Fruit fly (Drosophila melanogaster) whole organism, embryonic: ENCODE measurements around the gene CG11791.

Experiments
- Ada2b ChIP-seq: fragments of 200-800 bp; sonication (Bioruptor generic); IDR thresholded peaks from 2 replicates; pipeline ENCODE4 v1.3.6; 2022; ENCODE audit warnings: missing biosample characterization, missing genetic modification characterization
- Aef1 ChIP-seq: fragments of 200-800 bp; sonication (Bioruptor generic); IDR thresholded peaks from 3 replicates; pipeline ENCODE4 v1.3.6; 2022; ENCODE audit warnings: missing biosample characterization, missing genetic modification characterization
- Asciz ChIP-seq: fragments of 200-800 bp; sonication (Bioruptor generic); optimal IDR thresholded peaks from 2 replicates; lab custom pipeline; 2017; ENCODE audit warnings: missing biosample characterization, mild to moderate bottlenecking, missing genetic modification characterization, missing genetic modification reagents
- B-H1 ChIP-seq: fragments of 200-800 bp; sonication (Bioruptor generic); IDR thresholded peaks from 3 replicates; pipeline ENCODE4 v1.3.6; 2022; ENCODE audit warnings: missing biosample characterization, missing genetic modification characterization
- CG10267 ChIP-seq: fragments of 200-800 bp; sonication (Bioruptor generic); optimal IDR thresholded peaks from 2 replicates; lab custom pipeline; 2018; ENCODE audit warnings: missing biosample characterization, mild to moderate bottlenecking, missing genetic modification characterization, moderate library complexity
- CG10274 ChIP-seq: fragments of 200-800 bp; sonication (Bioruptor generic); optimal IDR thresholded peaks from 3 replicates; lab custom pipeline; 2017; ENCODE audit warnings: missing biosample characterization, mild to moderate bottlenecking, missing genetic modification characterization
- CG10462 ChIP-seq: fragments of 200-800 bp; sonication (Bioruptor generic); optimal IDR thresholded peaks from 2 replicates; lab custom pipeline; 2016; ENCODE audit warnings: missing biosample characterization, missing genetic modification characterization
- CG12104 ChIP-seq: fragments of 200-800 bp; sonication (Bioruptor generic); optimal IDR thresholded peaks from 3 replicates; lab custom pipeline; 2016; ENCODE audit warnings: missing biosample characterization, missing genetic modification characterization
- CG1647 ChIP-seq: fragments of 200-800 bp; sonication (Bioruptor generic); optimal IDR thresholded peaks from 3 replicates; lab custom pipeline; 2016; ENCODE audit warnings: missing biosample characterization, missing genetic modification characterization
- CG1792 ChIP-seq: fragments of 200-800 bp; sonication (Bioruptor generic); optimal IDR thresholded peaks from 2 replicates; lab custom pipeline; 2016; ENCODE audit warnings: missing biosample characterization, missing genetic modification characterization
- CG1832 ChIP-seq: fragments of 200-800 bp; sonication (Bioruptor generic); optimal IDR thresholded peaks from 2 replicates; lab custom pipeline; 2017; ENCODE audit warnings: missing biosample characterization, mild to moderate bottlenecking, missing genetic modification characterization, inconsistent platforms
- CG2678 ChIP-seq: fragments of 200-800 bp; sonication (Bioruptor generic); optimal IDR thresholded peaks from 3 replicates; lab custom pipeline; 2019; ENCODE audit warnings: missing biosample characterization, mild to moderate bottlenecking, missing genetic modification characterization, moderate library complexity
- CG4707 ChIP-seq: fragments of 200-800 bp; sonication (Bioruptor generic); optimal IDR thresholded peaks from 2 replicates; lab custom pipeline; 2018; ENCODE audit warnings: missing biosample characterization, mild to moderate bottlenecking, missing genetic modification characterization, moderate library complexity
- CG6765 ChIP-seq: fragments of 200-800 bp; sonication (Bioruptor generic); optimal IDR thresholded peaks from 3 replicates; lab custom pipeline; 2017; ENCODE audit warnings: missing biosample characterization, mild to moderate bottlenecking, missing genetic modification characterization
- CG6813 ChIP-seq: fragments of 200-800 bp; sonication (Bioruptor generic); optimal IDR thresholded peaks from 2 replicates; lab custom pipeline; 2017; ENCODE audit warnings: missing biosample characterization, missing genetic modification characterization, mild to moderate bottlenecking, moderate library complexity, missing genetic modification reagents
- CG7357 ChIP-seq: fragments of 200-800 bp; sonication (Bioruptor generic); IDR thresholded peaks from 3 replicates; pipeline ENCODE4 v1.3.6; 2022; ENCODE audit warnings: missing biosample characterization, missing genetic modification characterization
- CG7372 ChIP-seq: fragments of 200-800 bp; sonication (Bioruptor generic); IDR thresholded peaks from 2 replicates; pipeline ENCODE4 v1.3.6; 2022; ENCODE audit warnings: missing biosample characterization, missing genetic modification characterization
- CG7839 ChIP-seq: fragments of 200-800 bp; sonication (Bioruptor generic); optimal IDR thresholded peaks from 3 replicates; lab custom pipeline; 2018; ENCODE audit warnings: missing biosample characterization, mild to moderate bottlenecking, missing genetic modification characterization, moderate library complexity
- CG8359 ChIP-seq: fragments of 200-800 bp; sonication (Bioruptor generic); optimal IDR thresholded peaks from 2 replicates; lab custom pipeline; 2017; ENCODE audit warnings: missing biosample characterization, mild to moderate bottlenecking, missing genetic modification characterization, borderline replicate concordance
- CG8478 ChIP-seq: fragments of >200 bp; optimal IDR thresholded peaks from 2 replicates; lab custom pipeline; 2018
- CG8944 ChIP-seq: fragments of 200-800 bp; sonication (Bioruptor generic); optimal IDR thresholded peaks from 3 replicates; lab custom pipeline; 2016; ENCODE audit warnings: missing biosample characterization, missing genetic modification characterization
- Camta ChIP-seq: fragments of 200-800 bp; sonication (Bioruptor generic); optimal IDR thresholded peaks from 2 replicates; lab custom pipeline; 2016; ENCODE audit warnings: missing biosample characterization, missing genetic modification characterization
- Chrac-16 ChIP-seq: fragments of 200-800 bp; sonication (Bioruptor generic); optimal IDR thresholded peaks from 3 replicates; lab custom pipeline; 2016; ENCODE audit warnings: missing biosample characterization, missing genetic modification characterization
- CkIIα-i1 ChIP-seq: fragments of 200-800 bp; sonication (Bioruptor generic); IDR thresholded peaks from 2 replicates; pipeline ENCODE4 v1.3.6; 2022; ENCODE audit warnings: missing biosample characterization, missing genetic modification characterization
- D19B ChIP-seq: fragments of 200-800 bp; sonication (Bioruptor generic); optimal IDR thresholded peaks from 2 replicates; lab custom pipeline; 2017; ENCODE audit warnings: missing biosample characterization, mild to moderate bottlenecking, missing genetic modification characterization
- Dad ChIP-seq: fragments of 200-800 bp; sonication (Bioruptor generic); optimal IDR thresholded peaks from 3 replicates; lab custom pipeline; 2016; ENCODE audit warnings: missing biosample characterization, missing genetic modification characterization
- Doc3 ChIP-seq: fragments of 200-800 bp; sonication (Bioruptor generic); IDR thresholded peaks from 3 replicates; pipeline ENCODE4 v1.3.6; 2022; ENCODE audit warnings: missing biosample characterization, missing genetic modification characterization; ENCODE audit not compliant: partially characterized antibody
- E2f2 ChIP-seq: fragments of 200-800 bp; sonication (Bioruptor generic); IDR thresholded peaks from 2 replicates; pipeline ENCODE4 v1.3.6; 2022; ENCODE audit warnings: missing biosample characterization, missing genetic modification characterization
- Elba2 ChIP-seq: fragments of 200-800 bp; sonication (Bioruptor generic); optimal IDR thresholded peaks from 3 replicates; lab custom pipeline; 2016; ENCODE audit warnings: missing biosample characterization, missing genetic modification characterization
- Hmx ChIP-seq: fragments of 200-800 bp; sonication (Bioruptor generic); optimal IDR thresholded peaks from 2 replicates; lab custom pipeline; 2016; ENCODE audit warnings: missing biosample characterization, missing genetic modification characterization
- Lhr ChIP-seq: fragments of 200-800 bp; sonication (Bioruptor generic); optimal IDR thresholded peaks from 3 replicates; lab custom pipeline; 2017; ENCODE audit warnings: mild to moderate bottlenecking, missing biosample characterization, missing genetic modification reagents, missing genetic modification characterization
- Sox100B ChIP-seq: fragments of 200-800 bp; sonication (Bioruptor generic); optimal IDR thresholded peaks from 3 replicates; lab custom pipeline; 2018; ENCODE audit warnings: missing biosample characterization, mild to moderate bottlenecking, missing genetic modification characterization
- Stat92E ChIP-seq, 3 experiments: fragments of >200 bp in 2 of 3; fragments of 200-800 bp in 1 of 3; sonication (Bioruptor generic) in 1 of 3; optimal IDR thresholded peaks; 2 replicates each; lab custom pipeline; 2017 to 2019; ENCODE audit warnings: missing biosample characterization in 3 of 3, missing genetic modification characterization in 3 of 3, mild to moderate bottlenecking in 1 of 3, moderate library complexity in 1 of 3
- Xrp1 ChIP-seq: fragments of 200-800 bp; sonication (Bioruptor generic); IDR thresholded peaks from 2 replicates; pipeline ENCODE4 v1.3.6; 2022; ENCODE audit warnings: missing biosample characterization, missing genetic modification characterization
- ato ChIP-seq: fragments of 200-800 bp; sonication (Bioruptor generic); IDR thresholded peaks from 2 replicates; pipeline ENCODE4 v1.3.6; 2022; ENCODE audit warnings: missing biosample characterization, missing genetic modification characterization; ENCODE audit not compliant: partially characterized antibody
- bbx ChIP-seq: fragments of 200-800 bp; sonication (Bioruptor generic); IDR thresholded peaks from 2 replicates; pipeline ENCODE4 v1.3.6; 2022; ENCODE audit warnings: missing biosample characterization, missing genetic modification characterization; ENCODE audit not compliant: partially characterized antibody
- bigmax ChIP-seq: fragments of 200-800 bp; sonication (Bioruptor generic); optimal IDR thresholded peaks from 2 replicates; lab custom pipeline; 2018; ENCODE audit warnings: missing biosample characterization, mild to moderate bottlenecking, missing genetic modification characterization
- chif ChIP-seq, 2 experiments: fragments of 200-800 bp; sonication (Bioruptor generic); optimal IDR thresholded peaks; 3 replicates each; lab custom pipeline; 2016; ENCODE audit warnings: missing biosample characterization in 2 of 2, missing genetic modification characterization in 2 of 2
- cwo ChIP-seq: fragments of 200-800 bp; sonication (Bioruptor generic); optimal IDR thresholded peaks from 3 replicates; lab custom pipeline; 2017; ENCODE audit warnings: missing biosample characterization, missing genetic modification characterization, mild to moderate bottlenecking, moderate library complexity, missing genetic modification reagents
- disco-r ChIP-seq: fragments of 200-800 bp; sonication (Bioruptor generic); optimal IDR thresholded peaks from 2 replicates; lab custom pipeline; 2016; ENCODE audit warnings: missing biosample characterization, missing genetic modification characterization
- ham ChIP-seq: fragments of 200-800 bp; sonication (Bioruptor generic); IDR thresholded peaks from 2 replicates; pipeline ENCODE4 v1.3.6; 2022; ENCODE audit warnings: missing biosample characterization, missing genetic modification characterization
- kay ChIP-seq: fragments of 200-800 bp; sonication (Bioruptor generic); optimal IDR thresholded peaks from 2 replicates; lab custom pipeline; 2016; ENCODE audit warnings: missing biosample characterization, missing genetic modification characterization
- knrl ChIP-seq: fragments of 200-800 bp; sonication (Bioruptor generic); IDR thresholded peaks from 3 replicates; pipeline ENCODE4 v1.3.6; 2022; ENCODE audit warnings: missing biosample characterization, missing genetic modification characterization; ENCODE audit not compliant: partially characterized antibody
- onecut ChIP-seq: fragments of 200-800 bp; sonication (Bioruptor generic); IDR thresholded peaks from 2 replicates; pipeline ENCODE4 v1.3.6; 2022; ENCODE audit warnings: missing biosample characterization, missing genetic modification characterization
- otp ChIP-seq: fragments of 200-800 bp; sonication (Bioruptor generic); IDR thresholded peaks from 3 replicates; pipeline ENCODE4, ENCODE4 v1.3.6; 2022; ENCODE audit warnings: missing biosample characterization, missing genetic modification characterization
- pb ChIP-seq: fragments of 200-800 bp; sonication (Bioruptor generic); optimal IDR thresholded peaks from 3 replicates; lab custom pipeline; 2016; ENCODE audit warnings: missing biosample characterization, missing genetic modification characterization
- rib ChIP-seq: fragments of 200-800 bp; sonication (Bioruptor generic); IDR thresholded peaks from 2 replicates; pipeline ENCODE4 v1.3.6; 2022; ENCODE audit warnings: missing biosample characterization, missing genetic modification characterization
- scrt ChIP-seq: fragments of 200-800 bp; sonication (Bioruptor generic); optimal IDR thresholded peaks from 2 replicates; lab custom pipeline; 2018; ENCODE audit warnings: missing biosample characterization, mild to moderate bottlenecking, missing genetic modification characterization, moderate library complexity
- shn ChIP-seq: fragments of 200-800 bp; sonication (Bioruptor generic); optimal IDR thresholded peaks from 3 replicates; lab custom pipeline; 2016; ENCODE audit warnings: missing biosample characterization, missing genetic modification characterization
- tx ChIP-seq: fragments of 200-800 bp; sonication (Bioruptor generic); optimal IDR thresholded peaks from 2 replicates; lab custom pipeline; 2016; ENCODE audit warnings: missing biosample characterization, missing genetic modification characterization
- wor ChIP-seq: fragments of 200-800 bp; sonication (Bioruptor generic); IDR thresholded peaks from 2 replicates; pipeline ENCODE4 v1.3.6; 2022; ENCODE audit warnings: missing biosample characterization, missing genetic modification characterization

Gene CG11791

dm6 chr3R:25069569-25069968 lies 20.2 kb downstream of the CG11791 start, which contains the start of the genes Stt3B and CG11839 (continued):
- TF ChIP-seq Chrac-16 (GFP tag; lab: Kevin White, UChicago) (peak; percentile 75), CG6813 (GFP tag; lab: Kevin White, UChicago) (no peak), D19B (GFP tag; lab: Kevin White, UChicago) (peak; percentile 32), Camta (GFP tag; lab: Kevin White, UChicago) (peak; percentile 74), disco-r (GFP tag; lab: Kevin White, UChicago) (peak; percentile 17), Elba2 (peak; percentile 24), CG7839 (no peak), knrl (peak; percentile 96), CG2678 (tag; lab: Kevin White, UChicago) (no peak), B-H1 (GFP tag; lab: Robert Waterston, UW) (peak; percentile 24; the same call in 1 of the 3 replicates), Doc3 (GFP tag; lab: Robert Waterston, UW) (peak; percentile 94), CG7357 (no peak), Sox100B (GFP tag; lab: Kevin White, UChicago) (peak; percentile 49), rib (GFP tag; lab: Robert Waterston, UW) (no peak), CG6765 (peak; percentile 4), bbx (peak; percentile 84), CG1647 (GFP tag; lab: Kevin White, UChicago) (peak; percentile 76), onecut (GFP tag; lab: Robert Waterston, UW) (0 out of 2 replicates have a peak, but pooled peaks have one; percentile 23), CG12104 (GFP tag; lab: Kevin White, UChicago) (peak; percentile 62), Stat92E (GFP tag; optimal IDR thresholded peaks at IDR 0.05; lab: Kevin White, UChicago) (peak in 1 of 3 experiments; percentile 33), tx (GFP tag; lab: Kevin White, UChicago) (peak; percentile 78), Dad (GFP tag; lab: Kevin White, UChicago) (peak; percentile 72), CG10274 (GFP tag; lab: Kevin White, UChicago) (no peak), pb (GFP tag; lab: Kevin White, UChicago) (no peak), kay (GFP tag; lab: Kevin White, UChicago) (peak; percentile 48), CG10267 (tag; lab: Kevin White, UChicago) (peak; percentile 77), Ada2b (peak; percentile 58), CkIIα-i1 (GFP tag; lab: Robert Waterston, UW) (no peak), CG8478 (lab: Kevin White, UChicago) (no peak), Asciz (GFP tag; lab: Kevin White, UChicago) (no peak), Aef1 (no peak; the same call in 1 of the 3 replicates), CG8944 (GFP tag; lab: Kevin White, UChicago) (peak; percentile 71), Lhr (GFP tag; lab: Kevin White, UChicago) (no peak), shn (GFP tag; lab: Kevin White, UChicago) (peak; percentile 81), ato (GFP tag; lab: Robert Waterston, UW) (peak; percentile 69), CG1792 (GFP tag; lab: Kevin White, UChicago) (peak; percentile 73), ham (GFP tag; lab: Robert Waterston, UW) (no peak), Hmx (peak; percentile 6), scrt (GFP tag; lab: Kevin White, UChicago) (no peak), bigmax (no peak), Xrp1 (GFP tag; lab: Robert Waterston, UW) (peak; percentile 62; the same call in 1 of the 2 replicates), otp (GFP tag; lab: Robert Waterston, UW) (no peak), CG4707 (GFP tag; lab: Kevin White, UChicago) (no peak), wor (GFP tag; lab: Robert Waterston, UW) (no peak), CG1832 (GFP tag; lab: Kevin White, UChicago) (no peak), CG7372 (GFP tag; lab: Robert Waterston, UW) (peak; percentile 70), cwo (GFP tag; lab: Kevin White, UChicago) (no peak), CG10462 (peak; percentile 39), E2f2 (GFP tag; lab: Robert Waterston, UW) (peak; percentile 67), chif (GFP tag; optimal IDR thresholded peaks at IDR 0.05; lab: Kevin White, UChicago) (peak; percentile 55 to 82), CG8359 (GFP tag; lab: Kevin White, UChicago) (no peak)
